Worm (Caenorhabditis elegans) whole organism, L3 larva: ENCODE results near the gene Y41C4A.8.
A peak's percentile ranks its signal among the peaks of the same experiment; 100 is the strongest.

ENCODE experiments used
- R02D3.7 ChIP-seq: fragments of 150-350 bp; optimal IDR thresholded peaks from 2 replicates; lab custom pipeline; 2014; ENCODE audit warnings: missing biosample characterization, missing genetic modification characterization
- ZK546.5 ChIP-seq: sonication (generic microtip); optimal IDR thresholded peaks from 2 replicates; lab custom pipeline; 2017; ENCODE audit warnings: missing biosample characterization, missing genetic modification characterization
- aly-2 ChIP-seq: fragments of 150-350 bp; optimal IDR thresholded peaks from 2 replicates; lab custom pipeline; 2014; ENCODE audit warnings: missing biosample characterization, missing genetic modification characterization
- ama-1 ChIP-seq: fragments of 150-350 bp; optimal IDR thresholded peaks from 2 replicates; lab custom pipeline; 2018
- ceh-28 ChIP-seq: fragments of 150-350 bp; optimal IDR thresholded peaks from 2 replicates; lab custom pipeline; 2014; ENCODE audit warnings: missing biosample characterization, missing genetic modification reagents, missing genetic modification characterization
- ceh-82 ChIP-seq: fragments of 150-350 bp; optimal IDR thresholded peaks from 2 replicates; lab custom pipeline; 2014; ENCODE audit warnings: missing biosample characterization, missing genetic modification characterization
- egl-27 ChIP-seq: sonication (generic microtip); optimal IDR thresholded peaks from 4 replicates; lab custom pipeline; 2017; ENCODE audit warnings: missing biosample characterization, missing genetic modification reagents, missing genetic modification characterization
- egl-5 ChIP-seq: fragments of 150-350 bp; optimal IDR thresholded peaks from 2 replicates; lab custom pipeline; 2017; ENCODE audit warnings: missing biosample characterization, missing genetic modification reagents, missing genetic modification characterization, inconsistent platforms
- elt-1 ChIP-seq: fragments of 150-350 bp; optimal IDR thresholded peaks from 2 replicates; lab custom pipeline; 2014; ENCODE audit warnings: missing biosample characterization, missing genetic modification characterization
- elt-2 ChIP-seq: sonication (generic microtip); optimal IDR thresholded peaks from 2 replicates; lab custom pipeline; 2016; ENCODE audit warnings: missing genetic modification reagents, mild to moderate bottlenecking, missing genetic modification characterization, missing compliant biosample characterization
- elt-3 ChIP-seq, 3 experiments: fragments of 150-350 bp in 1 of 3; sonication (generic microtip) in 2 of 3; optimal IDR thresholded peaks; 2 replicates in 2 of 3; 4 replicates in 1 of 3; lab custom pipeline; 2014 to 2017; ENCODE audit warnings: missing biosample characterization in 3 of 3, missing genetic modification characterization in 3 of 3
- eor-1 ChIP-seq, 2 experiments: fragments of 150-350 bp; optimal IDR thresholded peaks; 2 replicates each; lab custom pipeline; 2014 to 2018; ENCODE audit warnings: missing biosample characterization in 2 of 2, missing genetic modification characterization in 2 of 2
- fkh-10 ChIP-seq: sonication (generic microtip); optimal IDR thresholded peaks from 2 replicates; lab custom pipeline; 2017; ENCODE audit warnings: missing biosample characterization, missing genetic modification reagents, missing genetic modification characterization
- fos-1 ChIP-seq: fragments of 150-350 bp; optimal IDR thresholded peaks from 2 replicates; lab custom pipeline; 2014; ENCODE audit warnings: missing biosample characterization, missing genetic modification characterization
- hmg-11 ChIP-seq: sonication (generic microtip); optimal IDR thresholded peaks from 2 replicates; lab custom pipeline; 2016; ENCODE audit warnings: missing genetic modification characterization, missing compliant biosample characterization
- jun-1 ChIP-seq: fragments of 150-350 bp; optimal IDR thresholded peaks from 2 replicates; lab custom pipeline; 2014; ENCODE audit warnings: missing biosample characterization, missing genetic modification reagents, missing genetic modification characterization
- lin-15B ChIP-seq: fragments of 150-350 bp; optimal IDR thresholded peaks from 2 replicates; lab custom pipeline; 2014; ENCODE audit warnings: missing biosample characterization, missing genetic modification characterization
- lin-39 ChIP-seq: fragments of 150-350 bp; optimal IDR thresholded peaks from 2 replicates; lab custom pipeline; 2018; ENCODE audit warnings: missing biosample characterization, missing genetic modification reagents, missing genetic modification characterization
- lsy-12 ChIP-seq: sonication (generic microtip); optimal IDR thresholded peaks from 2 replicates; lab custom pipeline; 2016; ENCODE audit warnings: mild to moderate bottlenecking, missing genetic modification characterization, missing compliant biosample characterization
- nfya-1 ChIP-seq: sonication (generic microtip); optimal IDR thresholded peaks from 2 replicates; lab custom pipeline; 2017; ENCODE audit warnings: missing genetic modification characterization, mild to moderate bottlenecking, missing compliant biosample characterization, antibody characterized with exemption, moderate library complexity; ENCODE audit not compliant: insufficient read depth
- nhr-23 ChIP-seq: fragments of 150-350 bp; optimal IDR thresholded peaks from 2 replicates; lab custom pipeline; 2014; ENCODE audit warnings: missing biosample characterization, missing genetic modification reagents, missing genetic modification characterization
- nhr-43 ChIP-seq: sonication (generic microtip); optimal IDR thresholded peaks from 2 replicates; lab custom pipeline; 2016; ENCODE audit warnings: mild to moderate bottlenecking, missing genetic modification characterization, missing compliant biosample characterization; ENCODE audit not compliant: poor library complexity, severe bottlenecking
- nhr-67 ChIP-seq: fragments of 150-350 bp; optimal IDR thresholded peaks from 2 replicates; lab custom pipeline; 2014; ENCODE audit warnings: missing biosample characterization, missing genetic modification characterization
- nhr-76 ChIP-seq: fragments of 150-350 bp; sonication (generic microtip); optimal IDR thresholded peaks from 5 replicates; lab custom pipeline; 2014; ENCODE audit warnings: missing biosample characterization, missing genetic modification characterization
- pha-4 ChIP-seq: fragments of 150-350 bp; optimal IDR thresholded peaks from 2 replicates; lab custom pipeline; 2014; ENCODE audit warnings: missing biosample characterization, missing genetic modification reagents, missing genetic modification characterization
- pqm-1 ChIP-seq: fragments of 150-350 bp; optimal IDR thresholded peaks from 2 replicates; lab custom pipeline; 2017; ENCODE audit warnings: missing biosample characterization, missing genetic modification characterization, inconsistent platforms
- sea-2 ChIP-seq: fragments of 150-350 bp; sonication (generic microtip); optimal IDR thresholded peaks from 4 replicates; lab custom pipeline; 2014; ENCODE audit warnings: missing biosample characterization, missing genetic modification reagents, missing genetic modification characterization
- skn-1 ChIP-seq: fragments of 150-350 bp; optimal IDR thresholded peaks from 2 replicates; lab custom pipeline; 2014; ENCODE audit warnings: missing biosample characterization, missing genetic modification characterization
- snpc-4 ChIP-seq: fragments of 150-350 bp; optimal IDR thresholded peaks from 2 replicates; lab custom pipeline; 2014; ENCODE audit warnings: missing biosample characterization, missing genetic modification characterization
- tbx-2 ChIP-seq: sonication (generic microtip); optimal IDR thresholded peaks from 2 replicates; lab custom pipeline; 2016; ENCODE audit warnings: mild to moderate bottlenecking, missing genetic modification characterization, missing compliant biosample characterization
- unc-39 ChIP-seq: sonication (generic microtip); optimal IDR thresholded peaks from 4 replicates; lab custom pipeline; 2017; ENCODE audit warnings: missing biosample characterization, missing genetic modification characterization
- unc-62 ChIP-seq: fragments of 150-350 bp; sonication (generic microtip); optimal IDR thresholded peaks from 4 replicates; lab custom pipeline; 2014; ENCODE audit warnings: missing biosample characterization, missing genetic modification reagents, missing genetic modification characterization
- zag-1 ChIP-seq: fragments of 150-350 bp; optimal IDR thresholded peaks from 2 replicates; lab custom pipeline; 2014; ENCODE audit warnings: missing biosample characterization, missing genetic modification characterization
- ztf-11 ChIP-seq: fragments of 150-350 bp; optimal IDR thresholded peaks from 2 replicates; lab custom pipeline; 2014; ENCODE audit warnings: missing biosample characterization, missing genetic modification characterization
- ztf-4 ChIP-seq: fragments of 150-350 bp; optimal IDR thresholded peaks from 2 replicates; lab custom pipeline; 2014; ENCODE audit warnings: missing biosample characterization, missing genetic modification characterization

Gene Y41C4A.8

DNA sequence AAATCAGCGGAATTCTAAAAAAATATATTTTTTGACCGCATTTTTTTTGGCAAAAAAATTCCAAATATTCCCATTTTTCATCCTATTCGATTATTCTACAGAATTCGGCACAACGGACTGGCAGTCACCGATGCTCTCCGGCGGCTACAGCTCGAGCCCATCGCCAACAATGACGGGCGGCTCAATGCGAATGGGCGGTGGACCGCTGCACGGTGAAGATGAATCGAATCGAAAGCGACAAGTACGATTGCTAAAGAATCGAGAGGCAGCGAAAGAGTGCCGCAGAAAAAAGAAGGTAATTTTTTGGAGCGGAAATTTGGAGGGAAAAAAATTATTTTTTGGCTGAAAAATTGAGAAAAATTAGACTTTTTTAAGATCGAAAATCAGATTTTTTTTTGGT lies 16.2 kb downstream of the Y41C4A.8 start:
- TF ChIP-seq fos-1 (tag; lab: Kevin White, UChicago), result no peak
- TF ChIP-seq hmg-11 (tag; lab: Kevin White, UChicago), result peak; percentile 6

DNA sequence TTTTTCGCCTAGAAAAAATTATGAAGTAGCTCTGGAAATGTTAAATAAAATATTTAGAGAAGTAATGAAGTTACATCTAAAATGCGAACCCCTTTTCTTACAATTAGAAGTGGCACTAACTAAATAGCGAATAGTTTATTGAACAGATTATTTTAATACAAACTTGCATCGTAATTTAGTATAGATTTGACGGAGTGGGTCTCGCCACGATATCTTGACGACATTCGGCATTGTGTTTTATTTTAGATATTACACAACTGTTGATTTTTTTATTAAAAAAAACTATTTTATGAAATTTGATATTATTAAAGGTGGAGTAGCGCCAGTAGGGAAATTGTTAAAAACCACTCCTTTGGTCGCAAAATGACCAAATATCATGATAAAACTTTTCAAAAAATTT lies 18.7 kb downstream of the Y41C4A.8 start:
- no peak for TF ChIP-seq egl-27 (tag; lab: Kevin White, UChicago)
- TF ChIP-seq aly-2, result no peak
- TF ChIP-seq ztf-4, result no peak
- TF ChIP-seq tbx-2 (tag; lab: Kevin White, UChicago), result no peak
- no peak for TF ChIP-seq ztf-11
- no peak for TF ChIP-seq lsy-12 (tag; lab: Kevin White, UChicago)
- no peak for TF ChIP-seq jun-1 (tag; lab: Kevin White, UChicago)
- no peak for TF ChIP-seq unc-39 (tag; lab: Kevin White, UChicago)
- no peak for TF ChIP-seq fkh-10

DNA sequence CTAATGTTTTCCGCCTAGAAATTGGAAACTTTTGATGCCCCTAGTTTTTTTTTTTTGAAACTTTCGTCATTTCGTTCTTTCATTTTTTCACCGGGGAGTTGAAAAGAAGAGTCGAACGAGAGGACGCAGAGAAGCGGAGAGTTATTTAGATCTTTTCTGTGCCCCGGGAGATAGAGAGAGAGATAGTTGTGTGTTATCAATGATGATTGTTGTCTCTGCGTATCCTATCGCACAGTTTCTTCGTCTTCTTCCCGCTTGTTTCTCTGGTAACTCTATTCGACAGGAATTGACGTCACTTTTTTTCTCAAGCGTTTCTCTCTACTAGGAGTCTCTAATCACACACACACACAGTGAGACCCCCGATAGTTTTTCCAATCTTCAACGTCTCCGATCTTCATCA lies 19.3 kb downstream of the Y41C4A.8 start:
- peak; percentile 16 for TF ChIP-seq lsy-12 (tag; lab: Kevin White, UChicago)
- peak; percentile 5 for TF ChIP-seq unc-62
- no peak for TF ChIP-seq eor-1 (tag; optimal IDR thresholded peaks at IDR 0.05; lab: Kevin White, UChicago)
- peak; percentile 41 for TF ChIP-seq egl-27 (tag; lab: Kevin White, UChicago)
- TF ChIP-seq nhr-23 (tag; lab: Kevin White, UChicago), result peak; percentile 67
- TF ChIP-seq elt-2 (tag; lab: Kevin White, UChicago), result peak; percentile 96
- peak; percentile 75 for TF ChIP-seq skn-1
- peak; percentile 8 for TF ChIP-seq lin-15B (tag; lab: Kevin White, UChicago)
- no peak for TF ChIP-seq ceh-82 (tag; lab: Kevin White, UChicago)
- TF ChIP-seq jun-1 (tag; lab: Kevin White, UChicago), result peak; percentile 92
- peak; percentile 35 for TF ChIP-seq nfya-1
- peak; percentile 90 for TF ChIP-seq pqm-1
- TF ChIP-seq ama-1 (lab: Kevin White, UChicago), result peak; percentile 3
- peak; percentile 78 for TF ChIP-seq pha-4 (tag; lab: Kevin White, UChicago)
- no peak for TF ChIP-seq fos-1 (tag; lab: Kevin White, UChicago)
- TF ChIP-seq zag-1 (tag; lab: Kevin White, UChicago), result no peak
- peak in 2 of 3 experiments; percentile 19 to 78 for TF ChIP-seq elt-3 (tag; optimal IDR thresholded peaks at IDR 0.05; lab: Kevin White, UChicago)
- no peak for TF ChIP-seq egl-5 (tag; lab: Kevin White, UChicago)
- peak; percentile 32 for TF ChIP-seq nhr-43 (tag; lab: Kevin White, UChicago)
- TF ChIP-seq nhr-76 (tag; lab: Kevin White, UChicago), result no peak
- TF ChIP-seq elt-1 (tag; lab: Kevin White, UChicago), result no peak
- TF ChIP-seq ZK546.5 (tag; lab: Kevin White, UChicago), result no peak
- peak; percentile 47 for TF ChIP-seq R02D3.7 (tag; lab: Kevin White, UChicago)

DNA sequence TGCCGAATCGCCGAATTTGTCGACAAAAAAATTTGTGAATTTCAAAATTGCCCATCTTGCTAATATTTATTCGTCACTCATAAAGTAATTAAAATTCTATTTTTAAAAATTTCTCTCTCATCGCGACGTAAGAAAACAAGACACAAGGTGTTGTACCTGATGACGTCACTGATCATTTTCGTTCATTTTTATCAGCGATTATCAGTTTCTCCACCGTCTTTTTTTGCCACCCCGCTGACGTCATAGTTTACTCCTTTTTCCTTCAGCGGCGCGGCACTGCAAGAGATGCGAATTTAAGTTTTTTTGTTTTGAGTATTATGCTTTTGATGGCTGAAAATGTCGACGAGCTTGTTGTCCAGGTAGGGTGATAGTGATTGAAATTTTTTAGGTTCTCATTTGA lies 23.9 kb downstream of the Y41C4A.8 start:
- TF ChIP-seq ceh-28 (tag; lab: Kevin White, UChicago) (peak; percentile 4), pqm-1 (peak; percentile 73), unc-39 (tag; lab: Kevin White, UChicago) (no peak), hmg-11 (tag; lab: Kevin White, UChicago) (no peak), snpc-4 (no peak), nhr-76 (tag; lab: Kevin White, UChicago) (no peak), nhr-43 (tag; lab: Kevin White, UChicago) (no peak), sea-2 (no peak), egl-5 (tag; lab: Kevin White, UChicago) (no peak), jun-1 (tag; lab: Kevin White, UChicago) (peak; percentile 30), nhr-67 (tag; lab: Kevin White, UChicago) (no peak), ztf-4 (no peak), nhr-23 (tag; lab: Kevin White, UChicago) (no peak), elt-2 (tag; lab: Kevin White, UChicago) (peak; percentile 92), zag-1 (tag; lab: Kevin White, UChicago) (no peak), lin-39 (tag; lab: Kevin White, UChicago) (no peak), pha-4 (tag; lab: Kevin White, UChicago) (peak; percentile 31), ZK546.5 (tag; lab: Kevin White, UChicago) (no peak)
